Worm (Caenorhabditis elegans): Measurements from ENCODE around the gene josd-1.

Gene josd-1

DNA sequence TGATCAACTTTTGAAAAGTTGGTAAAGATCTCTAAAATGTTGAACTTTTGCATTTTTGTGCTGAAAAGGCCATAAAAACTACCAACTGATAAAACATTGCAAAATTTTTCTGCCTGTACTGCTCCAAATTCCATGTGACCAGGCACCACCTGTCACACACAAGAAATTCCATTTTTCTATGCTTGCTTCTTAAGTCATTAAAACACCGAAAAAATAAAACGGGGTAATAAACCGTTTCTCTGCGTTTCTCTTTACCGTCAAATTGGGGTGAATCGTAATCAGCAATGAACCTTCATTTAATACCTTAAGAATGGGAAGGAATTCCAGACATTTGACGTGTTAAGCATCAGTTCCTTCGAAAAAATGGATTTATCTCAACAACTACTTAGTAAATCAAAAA, 33.8 kb downstream of the josd-1 start (continued):
- peak in 1 of 2 experiments; percentile 10 for TF ChIP-seq mdl-1 (tag; optimal IDR thresholded peaks at IDR 0.05)
- peak; percentile 43 for TF ChIP-seq T20F7.1 (GFP tag; optimal IDR thresholded peaks at IDR 0.05)
- TF ChIP-seq unc-130 (GFP tag; optimal IDR thresholded peaks at IDR 0.05), result no peak
- peak; percentile 93 for TF ChIP-seq dmd-6 (GFP tag; IDR thresholded peaks at IDR 0.05)
- no peak for TF ChIP-seq zip-2 (tag; optimal IDR thresholded peaks at IDR 0.05)
- no peak for TF ChIP-seq fkh-10 (GFP tag; optimal IDR thresholded peaks at IDR 0.05)
- no peak for TF ChIP-seq daf-16 (GFP tag; optimal IDR thresholded peaks at IDR 0.05)
- peak; percentile 92 for TF ChIP-seq daf-16 (tag; optimal IDR thresholded peaks at IDR 0.05)
- TF ChIP-seq dve-1 (tag; optimal IDR thresholded peaks at IDR 0.05; ENCODE audit: insufficient read depth), result peak; percentile 91
- no peak for TF ChIP-seq nhr-237 (tag; optimal IDR thresholded peaks at IDR 0.05)
- TF ChIP-seq F37D6.2 (tag; optimal IDR thresholded peaks at IDR 0.05), result no peak
- peak; percentile 23 for TF ChIP-seq mxl-3 (GFP tag; optimal IDR thresholded peaks at IDR 0.05)
- no peak for TF ChIP-seq ZK337.2 (GFP tag; IDR thresholded peaks at IDR 0.05)
- TF ChIP-seq hlh-30 (tag; optimal IDR thresholded peaks at IDR 0.05; ENCODE audit: insufficient read depth), result peak; percentile 53
- TF ChIP-seq unc-62 (GFP tag; optimal IDR thresholded peaks at IDR 0.05 in 1 of 2), result peak in 1 of 2 experiments; percentile 90
- no peak for TF ChIP-seq unc-62 (tag; optimal IDR thresholded peaks at IDR 0.05)
- no peak for TF ChIP-seq pha-4 (GFP tag; IDR thresholded peaks at IDR 0.05)
- no peak for TF ChIP-seq pha-4 (tag; optimal IDR thresholded peaks at IDR 0.05)
- TF ChIP-seq nhr-111 (GFP tag; optimal IDR thresholded peaks at IDR 0.05), result no peak
- no peak for TF ChIP-seq F26F4.8 (GFP tag; conservative IDR thresholded peaks at IDR 0.05)
- no peak for TF ChIP-seq skn-1 (tag; optimal IDR thresholded peaks at IDR 0.05)
- no peak for TF ChIP-seq jun-1 (tag; optimal IDR thresholded peaks at IDR 0.05)
- TF ChIP-seq arid-1 (GFP tag; conservative IDR thresholded peaks at IDR 0.05), result no peak
- peak; percentile 23 for TF ChIP-seq nhr-102 (tag; optimal IDR thresholded peaks at IDR 0.05)

ce11 chrIII:2871817-2872216, 35.4 kb downstream of the josd-1 start:
- TF ChIP-seq lin-15B (tag; optimal IDR thresholded peaks at IDR 0.05), result no peak
- no peak for TF ChIP-seq pha-4 (GFP tag; IDR thresholded peaks at IDR 0.05)
- no peak for TF ChIP-seq pha-4 (tag; optimal IDR thresholded peaks at IDR 0.05)
- peak; percentile 76 for TF ChIP-seq cey-2 (tag; optimal IDR thresholded peaks at IDR 0.05; ENCODE audit: borderline replicate concordance, insufficient read depth)
- TF ChIP-seq lin-13 (GFP tag; optimal IDR thresholded peaks at IDR 0.05), result peak; percentile 14
- peak; percentile 55; the same call in 1 of the 2 replicates for TF ChIP-seq php-3 (GFP tag; IDR thresholded peaks at IDR 0.05)
- no peak for TF ChIP-seq gei-8 (GFP tag; optimal IDR thresholded peaks at IDR 0.05)
- TF ChIP-seq ZK337.2 (GFP tag; IDR thresholded peaks at IDR 0.05), result no peak
- TF ChIP-seq nhr-237 (tag; optimal IDR thresholded peaks at IDR 0.05), result no peak
- peak; percentile 33 for TF ChIP-seq nhr-102 (tag; optimal IDR thresholded peaks at IDR 0.05)
- TF ChIP-seq spr-3 (GFP tag; optimal IDR thresholded peaks at IDR 0.05), result no peak
- TF ChIP-seq aha-1 (tag), result peak; percentile 97
- TF ChIP-seq hmg-1.1 (GFP tag; IDR thresholded peaks at IDR 0.05), result peak; percentile 39; the same call in 1 of the 2 replicates
- TF ChIP-seq duxl-1 (tag; optimal IDR thresholded peaks at IDR 0.05; ENCODE audit: poor library complexity), result no peak
- TF ChIP-seq mes-2 (tag; optimal IDR thresholded peaks at IDR 0.05; ENCODE audit: poor library complexity, severe bottlenecking), result peak; percentile 62
- TF ChIP-seq lin-29 (GFP tag; IDR thresholded peaks at IDR 0.05), result no peak
- no peak for TF ChIP-seq ceh-28 (tag; optimal IDR thresholded peaks at IDR 0.05)
- peak; percentile 55 for TF ChIP-seq set-16 (GFP tag; IDR thresholded peaks at IDR 0.05)
- TF ChIP-seq nhr-41 (GFP tag; IDR thresholded peaks at IDR 0.05), result 0 out of 2 replicates have a peak, but pooled peaks have one; percentile 9
- peak; percentile 95 for TF ChIP-seq hlh-30 (tag; optimal IDR thresholded peaks at IDR 0.05; ENCODE audit: insufficient read depth)
- peak; percentile 71 for TF ChIP-seq tra-1 (GFP tag; IDR thresholded peaks at IDR 0.05)
- TF ChIP-seq dpl-1 (GFP tag; optimal IDR thresholded peaks at IDR 0.05), result peak; percentile 13
- no peak for TF ChIP-seq T20F7.1 (GFP tag; optimal IDR thresholded peaks at IDR 0.05)
- TF ChIP-seq nhr-77 (tag; optimal IDR thresholded peaks at IDR 0.05), result peak; percentile 71
- peak; percentile 15 for TF ChIP-seq pqm-1 (tag; optimal IDR thresholded peaks at IDR 0.05)
- no peak for TF ChIP-seq lin-1 (GFP tag; IDR thresholded peaks at IDR 0.05)
- TF ChIP-seq dve-1 (tag; optimal IDR thresholded peaks at IDR 0.05; ENCODE audit: insufficient read depth), result peak; percentile 75
- no peak for TF ChIP-seq F10B5.3 (tag; optimal IDR thresholded peaks at IDR 0.05)
- peak; percentile 38 for TF ChIP-seq nhr-25 (tag; optimal IDR thresholded peaks at IDR 0.05; ENCODE audit: borderline replicate concordance, insufficient read depth)
- TF ChIP-seq daf-12 (tag; optimal IDR thresholded peaks at IDR 0.05), result no peak
- TF ChIP-seq dmd-8 (GFP tag; IDR thresholded peaks at IDR 0.05), result no peak
- TF ChIP-seq nhr-28 (tag; optimal IDR thresholded peaks at IDR 0.05), result peak; percentile 98
- peak in 1 of 2 experiments; percentile 59 for TF ChIP-seq lsy-2 (tag; optimal IDR thresholded peaks at IDR 0.05)
